Worm (Caenorhabditis elegans): Measurements from ENCODE around the gene srh-105.

Gene srh-105

DNA sequence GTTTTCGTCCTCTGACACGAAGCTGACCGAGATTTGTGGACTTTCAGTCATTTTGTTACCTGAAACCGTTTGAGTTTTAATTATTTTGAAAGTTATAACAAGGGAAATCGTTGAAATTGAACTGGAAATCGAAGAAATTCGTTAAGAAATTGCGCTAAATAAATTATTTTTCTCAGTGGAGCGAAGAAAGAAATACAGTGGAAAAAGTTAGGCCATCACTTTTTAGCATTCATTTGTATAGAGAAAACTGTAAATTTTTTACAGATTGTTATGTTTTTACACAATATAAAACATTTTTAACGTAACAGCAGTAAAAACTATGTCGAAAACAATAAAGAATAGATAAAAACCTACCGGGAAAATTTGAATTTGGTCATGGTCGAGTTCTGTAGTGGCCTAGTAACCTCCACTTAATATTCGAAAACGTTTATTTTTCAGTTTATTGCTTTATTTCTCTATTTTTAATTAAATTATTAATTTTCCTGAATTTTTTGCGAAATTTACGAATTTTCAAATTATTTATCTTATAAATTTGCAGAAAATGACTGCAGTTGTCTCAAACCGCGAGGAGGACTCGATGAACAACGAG, 24.7 kb downstream of the srh-105 start, which contains the start of the genes gldi-1 and prp-21:
TSS of gene gldi-1 (minus strand) at position 51 of the 589 bp plus-strand sequence.
TSS of gene prp-21 (plus strand) at position 539 of the 589 bp plus-strand sequence.
- TF ChIP-seq mab-5 (tag; optimal IDR thresholded peaks at IDR 0.05) (no peak), unc-55 (GFP tag; optimal IDR thresholded peaks at IDR 0.05) (peak; percentile 60), ceh-82 (tag; optimal IDR thresholded peaks at IDR 0.05) (no peak), elt-3 (tag; optimal IDR thresholded peaks at IDR 0.05) (no peak), ztf-4 (tag; optimal IDR thresholded peaks at IDR 0.05) (no peak), crh-2 (tag; optimal IDR thresholded peaks at IDR 0.05) (peak; percentile 34), lin-13 (GFP tag; optimal IDR thresholded peaks at IDR 0.05) (peak; percentile 12), ZK546.5 (tag; optimal IDR thresholded peaks at IDR 0.05) (no peak), nhr-10 (tag; optimal IDR thresholded peaks at IDR 0.05) (no peak), dmd-4 (tag; optimal IDR thresholded peaks at IDR 0.05) (no peak), nhr-6 (tag; optimal IDR thresholded peaks at IDR 0.05) (no peak), zag-1 (tag; optimal IDR thresholded peaks at IDR 0.05) (no peak), gmeb-1 (tag; optimal IDR thresholded peaks at IDR 0.05) (peak; percentile 11), C34F6.9 (tag; optimal IDR thresholded peaks at IDR 0.05) (peak; percentile 65), lsy-2 (tag; optimal IDR thresholded peaks at IDR 0.05) (peak in 1 of 2 experiments; percentile 54), nhr-12 (tag; optimal IDR thresholded peaks at IDR 0.05) (no peak), ama-1 (optimal IDR thresholded peaks at IDR 0.05) (no peak)

DNA sequence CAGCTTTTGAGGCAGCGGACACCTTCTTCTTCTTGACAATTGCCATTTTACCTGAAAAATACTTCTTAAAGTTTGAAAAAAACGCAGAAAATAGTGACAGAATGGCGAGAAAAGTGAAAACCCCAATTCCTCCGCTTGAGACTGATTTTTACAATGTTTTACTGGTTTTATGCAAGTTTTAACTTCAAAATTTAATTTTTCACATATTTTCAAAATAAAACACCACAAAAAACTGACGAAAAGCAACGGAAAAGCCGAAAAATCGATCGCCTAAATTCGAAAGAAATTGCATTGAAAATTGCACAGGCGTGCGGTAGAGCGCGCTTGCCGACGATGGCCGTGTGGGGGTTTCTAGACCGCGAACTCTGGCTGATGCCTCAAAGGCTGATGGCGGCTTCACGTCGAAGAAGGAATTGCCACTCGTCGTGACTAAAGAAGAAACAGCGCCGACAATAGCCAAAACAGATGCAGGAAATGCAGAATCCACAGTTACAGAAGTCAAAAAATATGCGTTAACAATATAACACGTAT, 33.2 kb downstream of the srh-105 start, which contains the start of gene nsun-1:
TSS of gene nsun-1 (minus strand) at position 51 of the 531 bp plus-strand sequence.
- TF ChIP-seq nhr-6 (tag; optimal IDR thresholded peaks at IDR 0.05) (no peak), mdl-1 (tag; optimal IDR thresholded peaks at IDR 0.05) (no peak), nhr-25 (tag; optimal IDR thresholded peaks at IDR 0.05) (no peak), lin-39 (tag; optimal IDR thresholded peaks at IDR 0.05) (no peak), zag-1 (tag; optimal IDR thresholded peaks at IDR 0.05) (no peak), nhr-11 (tag; optimal IDR thresholded peaks at IDR 0.05) (no peak), nhr-77 (tag; optimal IDR thresholded peaks at IDR 0.05) (no peak), skn-1 (tag; optimal IDR thresholded peaks at IDR 0.05) (no peak), Y55F3AM.14 (GFP tag; optimal IDR thresholded peaks at IDR 0.05) (no peak), gmeb-1 (tag; optimal IDR thresholded peaks at IDR 0.05) (peak; percentile 41), alr-1 (tag; optimal IDR thresholded peaks at IDR 0.05) (no peak), snpc-4 (tag; optimal IDR thresholded peaks at IDR 0.05) (no peak), elt-1 (tag; optimal IDR thresholded peaks at IDR 0.05) (no peak), lin-13 (GFP tag; optimal IDR thresholded peaks at IDR 0.05) (peak; percentile 32), ztf-4 (tag; optimal IDR thresholded peaks at IDR 0.05) (no peak), dmd-4 (tag; optimal IDR thresholded peaks at IDR 0.05) (no peak), fos-1 (tag; optimal IDR thresholded peaks at IDR 0.05) (peak; percentile 34), peb-1 (tag; optimal IDR thresholded peaks at IDR 0.05) (no peak), elt-3 (tag; optimal IDR thresholded peaks at IDR 0.05) (no peak), aly-2 (tag; optimal IDR thresholded peaks at IDR 0.05) (no peak), crh-2 (tag; optimal IDR thresholded peaks at IDR 0.05) (no peak), nhr-129 (tag; optimal IDR thresholded peaks at IDR 0.05) (peak; percentile 46), blmp-1 (tag; optimal IDR thresholded peaks at IDR 0.05; ENCODE audit: insufficient read depth) (no peak), C34F6.9 (tag; optimal IDR thresholded peaks at IDR 0.05) (peak; percentile 70), sma-3 (GFP tag; optimal IDR thresholded peaks at IDR 0.05) (peak; percentile 27), ztf-1 (GFP tag; conservative IDR thresholded peaks at IDR 0.05) (no peak), lsy-2 (tag; optimal IDR thresholded peaks at IDR 0.05) (peak in 1 of 2 experiments; percentile 55), unc-62 (GFP tag; optimal IDR thresholded peaks at IDR 0.05) (no peak), sem-4 (tag; optimal IDR thresholded peaks at IDR 0.05) (no peak), nhr-21 (tag; optimal IDR thresholded peaks at IDR 0.05) (no peak), mbf-1 (tag; optimal IDR thresholded peaks at IDR 0.05) (no peak), ceh-82 (tag; optimal IDR thresholded peaks at IDR 0.05) (no peak), ztf-11 (tag; optimal IDR thresholded peaks at IDR 0.05) (no peak), mab-5 (tag; optimal IDR thresholded peaks at IDR 0.05) (no peak), ceh-16 (tag; optimal IDR thresholded peaks at IDR 0.05) (no peak), lin-11 (tag; optimal IDR thresholded peaks at IDR 0.05) (peak; percentile 25), ama-1 (optimal IDR thresholded peaks at IDR 0.05) (no peak), ZK546.5 (tag; optimal IDR thresholded peaks at IDR 0.05) (no peak), nhr-23 (tag; optimal IDR thresholded peaks at IDR 0.05) (no peak), unc-55 (GFP tag; optimal IDR thresholded peaks at IDR 0.05) (peak; percentile 75), sma-9 (GFP tag; optimal IDR thresholded peaks at IDR 0.05) (no peak), sma-9 (tag; optimal IDR thresholded peaks at IDR 0.05) (no peak), nhr-237 (tag; optimal IDR thresholded peaks at IDR 0.05) (no peak), nhr-12 (tag; optimal IDR thresholded peaks at IDR 0.05) (no peak), egl-27 (tag; optimal IDR thresholded peaks at IDR 0.05) (no peak), nhr-10 (tag; optimal IDR thresholded peaks at IDR 0.05) (no peak), R02D3.7 (tag; optimal IDR thresholded peaks at IDR 0.05) (no peak), unc-39 (tag; optimal IDR thresholded peaks at IDR 0.05) (no peak), F13H6.1 (tag; optimal IDR thresholded peaks at IDR 0.05) (peak; percentile 35)
